Fruit fly (Drosophila melanogaster) whole organism, prepupa: ENCODE data around the gene Cyp4d20.

Experiments
- Blimp-1 ChIP-seq: fragments of 200-800 bp; sonication (Bioruptor generic); optimal IDR thresholded peaks from 3 replicates; lab custom pipeline; 2017; ENCODE audit warnings: missing biosample characterization, missing genetic modification characterization, mild to moderate bottlenecking, moderate library complexity, missing genetic modification reagents
- CG10631 ChIP-seq: fragments of 200-800 bp; sonication (Bioruptor generic); optimal IDR thresholded peaks from 2 replicates; lab custom pipeline; 2016; ENCODE audit warnings: missing biosample characterization, missing genetic modification characterization
- CG10669 ChIP-seq: fragments of 200-800 bp; sonication (Bioruptor generic); optimal IDR thresholded peaks from 3 replicates; lab custom pipeline; 2018; ENCODE audit warnings: missing biosample characterization, mild to moderate bottlenecking, missing genetic modification characterization, moderate library complexity
- CG11294 ChIP-seq: fragments of 200-800 bp; sonication (Bioruptor generic); IDR thresholded peaks from 2 replicates; pipeline ENCODE4 v1.3.6; 2022; ENCODE audit warnings: missing biosample characterization, missing genetic modification characterization
- CG11762 ChIP-seq: fragments of 200-800 bp; sonication (Bioruptor generic); optimal IDR thresholded peaks from 3 replicates; lab custom pipeline; 2016; ENCODE audit warnings: missing biosample characterization, missing genetic modification characterization; ENCODE audit not compliant: insufficient read depth
- CG11902 ChIP-seq: fragments of 200-800 bp; sonication (Bioruptor generic); optimal IDR thresholded peaks from 3 replicates; lab custom pipeline; 2016; ENCODE audit warnings: missing biosample characterization, missing genetic modification characterization
- CG15336 ChIP-seq: fragments of 200-800 bp; sonication (Bioruptor generic); IDR thresholded peaks from 2 replicates; pipeline ENCODE4 v1.3.6; 2022; ENCODE audit warnings: missing biosample characterization, missing genetic modification characterization
- CG3032 ChIP-seq: fragments of 200-800 bp; optimal IDR thresholded peaks from 2 replicates; lab custom pipeline; 2019; ENCODE audit warnings: missing biosample characterization, mild to moderate bottlenecking, missing genetic modification characterization, moderate library complexity
- CG32006 ChIP-seq: fragments of 200-800 bp; sonication (Bioruptor generic); optimal IDR thresholded peaks from 3 replicates; lab custom pipeline; 2017; ENCODE audit warnings: missing biosample characterization, mild to moderate bottlenecking, missing genetic modification characterization
- CG34406 ChIP-seq: fragments of 200-800 bp; sonication (Bioruptor generic); optimal IDR thresholded peaks from 3 replicates; lab custom pipeline; 2016; ENCODE audit warnings: missing biosample characterization, missing genetic modification characterization
- CG4318 ChIP-seq: fragments of 200-800 bp; sonication (Bioruptor generic); optimal IDR thresholded peaks from 3 replicates; lab custom pipeline; 2017; ENCODE audit warnings: missing biosample characterization, mild to moderate bottlenecking, missing genetic modification characterization
- CG6163 ChIP-seq: fragments of 200-800 bp; sonication (Bioruptor generic); IDR thresholded peaks from 3 replicates; pipeline ENCODE4 v1.3.6; 2022; ENCODE audit warnings: missing biosample characterization, missing genetic modification characterization
- CG6276 ChIP-seq: fragments of 200-800 bp; sonication (Bioruptor generic); optimal IDR thresholded peaks from 2 replicates; lab custom pipeline; 2017; ENCODE audit warnings: missing biosample characterization, mild to moderate bottlenecking, missing genetic modification characterization
- CG6808 ChIP-seq: fragments of 200-800 bp; sonication (Bioruptor generic); optimal IDR thresholded peaks from 3 replicates; lab custom pipeline; 2017; ENCODE audit warnings: missing biosample characterization, missing genetic modification characterization, mild to moderate bottlenecking, moderate library complexity, missing genetic modification reagents
- CG6854 ChIP-seq: fragments of 200-800 bp; sonication (Bioruptor generic); optimal IDR thresholded peaks from 2 replicates; lab custom pipeline; 2017; ENCODE audit warnings: missing biosample characterization, mild to moderate bottlenecking, missing genetic modification characterization
- CG7368 ChIP-seq: fragments of 200-800 bp; sonication (Bioruptor generic); optimal IDR thresholded peaks from 3 replicates; lab custom pipeline; 2016; ENCODE audit warnings: missing biosample characterization, missing genetic modification characterization
- CG8119 ChIP-seq: fragments of 200-800 bp; sonication (Bioruptor generic); IDR thresholded peaks from 3 replicates; pipeline ENCODE4 v1.3.6; 2022; ENCODE audit warnings: missing biosample characterization, missing genetic modification characterization
- CG8319 ChIP-seq: fragments of 200-800 bp; sonication (Bioruptor generic); optimal IDR thresholded peaks from 3 replicates; lab custom pipeline; 2016; ENCODE audit warnings: missing biosample characterization, missing genetic modification characterization
- CG8632 ChIP-seq: fragments of 200-800 bp; sonication (Bioruptor generic); optimal IDR thresholded peaks from 3 replicates; lab custom pipeline; 2016; ENCODE audit warnings: missing biosample characterization, missing genetic modification characterization
- CG9139 ChIP-seq: fragments of 200-800 bp; sonication (Bioruptor generic); optimal IDR thresholded peaks from 3 replicates; lab custom pipeline; 2017; ENCODE audit warnings: missing biosample characterization, mild to moderate bottlenecking, missing genetic modification characterization
- Eip75B ChIP-seq: fragments of 200-800 bp; sonication (Bioruptor generic); optimal IDR thresholded peaks from 3 replicates; lab custom pipeline; 2016; ENCODE audit warnings: missing biosample characterization, missing genetic modification characterization
- Eip93F ChIP-seq: fragments of 200-800 bp; sonication (Bioruptor generic); optimal IDR thresholded peaks from 2 replicates; lab custom pipeline; 2016; ENCODE audit warnings: missing biosample characterization, mild to moderate bottlenecking, missing genetic modification characterization
- Ets96B ChIP-seq: fragments of 200-800 bp; optimal IDR thresholded peaks from 2 replicates; lab custom pipeline; 2019; ENCODE audit warnings: missing biosample characterization, mild to moderate bottlenecking, missing genetic modification characterization, moderate library complexity
- Gug ChIP-seq: fragments of 200-800 bp; sonication (Bioruptor generic); IDR thresholded peaks from 2 replicates; pipeline ENCODE4 v1.3.6; 2022; ENCODE audit warnings: missing biosample characterization, missing genetic modification characterization
- Hr38 ChIP-seq: sonication (Bioruptor generic); optimal IDR thresholded peaks from 2 replicates; lab custom pipeline; 2016; ENCODE audit warnings: missing biosample characterization, missing genetic modification characterization
- Hr39 ChIP-seq: fragments of 200-800 bp; sonication (Bioruptor generic); optimal IDR thresholded peaks from 2 replicates; lab custom pipeline; 2016; ENCODE audit warnings: missing biosample characterization, missing genetic modification characterization
- Lpt ChIP-seq: fragments of 200-800 bp; sonication (Bioruptor generic); optimal IDR thresholded peaks from 3 replicates; lab custom pipeline; 2016; ENCODE audit warnings: missing biosample characterization, missing genetic modification characterization
- Sox102F ChIP-seq: fragments of 200-800 bp; sonication (Bioruptor generic); optimal IDR thresholded peaks from 2 replicates; lab custom pipeline; 2016; ENCODE audit warnings: missing biosample characterization, mild to moderate bottlenecking, missing genetic modification characterization
- Sox15 ChIP-seq: fragments of 200-800 bp; sonication (Bioruptor generic); optimal IDR thresholded peaks from 3 replicates; lab custom pipeline; 2016; ENCODE audit warnings: missing biosample characterization, missing genetic modification characterization
- achi ChIP-seq: fragments of 200-800 bp; sonication (Bioruptor generic); optimal IDR thresholded peaks from 3 replicates; lab custom pipeline; 2016; ENCODE audit warnings: missing biosample characterization, missing genetic modification characterization
- acj6 ChIP-seq: fragments of 200-800 bp; sonication (Bioruptor generic); optimal IDR thresholded peaks from 3 replicates; lab custom pipeline; 2016; ENCODE audit warnings: missing biosample characterization, missing genetic modification characterization
- cyc ChIP-seq: fragments of 200-800 bp; sonication (Bioruptor generic); optimal IDR thresholded peaks from 3 replicates; lab custom pipeline; 2016; ENCODE audit warnings: missing biosample characterization, missing genetic modification characterization
- dac ChIP-seq: fragments of 200-800 bp; sonication (Bioruptor generic); optimal IDR thresholded peaks from 2 replicates; lab custom pipeline; 2017; ENCODE audit warnings: missing biosample characterization, mild to moderate bottlenecking, missing genetic modification characterization
- dsx ChIP-seq: fragments of 200-800 bp; optimal IDR thresholded peaks from 3 replicates; lab custom pipeline; 2019; ENCODE audit warnings: missing biosample characterization, mild to moderate bottlenecking, missing genetic modification characterization, moderate library complexity; ENCODE audit not compliant: poor library complexity, severe bottlenecking
- esn ChIP-seq: fragments of 200-800 bp; sonication (Bioruptor generic); optimal IDR thresholded peaks from 2 replicates; lab custom pipeline; 2016; ENCODE audit warnings: missing biosample characterization, mild to moderate bottlenecking, missing genetic modification characterization, moderate library complexity
- fd59A ChIP-seq: fragments of 200-800 bp; sonication (Bioruptor generic); optimal IDR thresholded peaks from 2 replicates; lab custom pipeline; 2017; ENCODE audit warnings: missing biosample characterization, mild to moderate bottlenecking, missing genetic modification characterization, missing genetic modification reagents
- fd85E ChIP-seq: fragments of 200-800 bp; sonication (Bioruptor generic); optimal IDR thresholded peaks from 3 replicates; lab custom pipeline; 2016; ENCODE audit warnings: missing biosample characterization, missing genetic modification characterization
- fkh ChIP-seq: fragments of 200-800 bp; sonication (Bioruptor generic); optimal IDR thresholded peaks from 3 replicates; lab custom pipeline; 2017; ENCODE audit warnings: missing biosample characterization, mild to moderate bottlenecking, missing genetic modification characterization, moderate library complexity
- lz ChIP-seq: fragments of 200-800 bp; sonication (Bioruptor generic); optimal IDR thresholded peaks from 3 replicates; lab custom pipeline; 2016; ENCODE audit warnings: missing biosample characterization, missing genetic modification characterization
- net ChIP-seq: fragments of 200-800 bp; sonication (Bioruptor generic); optimal IDR thresholded peaks from 3 replicates; lab custom pipeline; 2016; ENCODE audit warnings: missing biosample characterization, missing genetic modification characterization
- salr ChIP-seq, 2 experiments: fragments of 200-800 bp; sonication (Bioruptor generic); optimal IDR thresholded peaks; 3 replicates each; lab custom pipeline; 2016 to 2018; ENCODE audit warnings: missing biosample characterization in 2 of 2, missing genetic modification characterization in 2 of 2, mild to moderate bottlenecking in 1 of 2
- spab ChIP-seq: fragments of 200-800 bp; sonication (Bioruptor generic); optimal IDR thresholded peaks from 2 replicates; lab custom pipeline; 2017; ENCODE audit warnings: missing biosample characterization, mild to moderate bottlenecking, missing genetic modification characterization, missing genetic modification reagents
- ss ChIP-seq, 2 experiments: fragments of 200-800 bp; sonication (Bioruptor generic); optimal IDR thresholded peaks; 2 replicates in 1 of 2; 3 replicates in 1 of 2; lab custom pipeline; 2017 to 2018; ENCODE audit warnings: mild to moderate bottlenecking in 2 of 2, missing biosample characterization in 2 of 2, missing genetic modification characterization in 2 of 2, moderate library complexity in 1 of 2
- topi ChIP-seq: fragments of 200-800 bp; sonication (Bioruptor generic); optimal IDR thresholded peaks from 3 replicates; lab custom pipeline; 2016; ENCODE audit warnings: missing biosample characterization, missing genetic modification characterization
- vri ChIP-seq: fragments of 200-800 bp; sonication (Bioruptor generic); optimal IDR thresholded peaks from 3 replicates; lab custom pipeline; 2016; ENCODE audit warnings: missing biosample characterization, mild to moderate bottlenecking, missing genetic modification characterization

Gene Cyp4d20

DNA sequence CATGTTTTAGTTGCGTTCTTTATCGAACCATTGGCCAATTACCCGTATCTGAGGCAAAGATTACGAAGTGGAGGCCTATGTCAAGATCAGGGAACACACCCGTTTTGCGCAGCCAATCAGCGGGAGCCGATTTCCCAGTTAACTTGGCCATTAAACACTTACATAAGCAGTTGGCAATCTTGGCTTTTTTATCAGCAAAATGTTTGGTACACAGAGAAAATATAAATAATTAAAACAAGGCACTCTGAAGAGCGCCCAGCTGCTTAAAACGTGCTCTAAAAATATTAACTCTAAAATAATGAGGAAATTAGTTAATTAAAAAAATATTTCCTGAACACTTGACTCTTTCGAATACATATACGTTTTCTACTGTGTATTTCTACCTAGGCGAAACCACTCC is 23.5 kb upstream of the Cyp4d20 start (continued):
- TF ChIP-seq net (GFP tag; lab: Kevin White, UChicago) (no peak), achi (GFP tag; lab: Kevin White, UChicago) (peak; percentile 35), CG11294 (GFP tag; lab: Robert Waterston, UW) (no peak), Sox102F (GFP tag; lab: Kevin White, UChicago) (peak; percentile 51), fd59A (no peak), CG10631 (GFP tag; lab: Kevin White, UChicago) (peak; percentile 22), fkh (GFP tag; lab: Kevin White, UChicago) (peak; percentile 10), CG6854 (no peak), cyc (GFP tag; lab: Kevin White, UChicago) (peak; percentile 37), Sox15 (GFP tag; lab: Kevin White, UChicago) (no peak), Blimp-1 (no peak), Eip93F (GFP tag; lab: Kevin White, UChicago) (no peak), vri (GFP tag; lab: Kevin White, UChicago) (peak; percentile 88), CG6808 (GFP tag; lab: Kevin White, UChicago) (no peak), fd85E (GFP tag; lab: Kevin White, UChicago) (no peak), CG9139 (no peak), ss (GFP tag; optimal IDR thresholded peaks at IDR 0.05; lab: Kevin White, UChicago) (no peak), dac (GFP tag; lab: Kevin White, UChicago) (no peak), CG8119 (peak; percentile 13; the same call in 1 of the 3 replicates), CG4318 (GFP tag; lab: Kevin White, UChicago) (no peak), CG10669 (peak; percentile 18), CG32006 (GFP tag; lab: Kevin White, UChicago) (peak; percentile 17), CG7368 (GFP tag; lab: Kevin White, UChicago) (no peak), salr (GFP tag; optimal IDR thresholded peaks at IDR 0.05; lab: Kevin White, UChicago) (no peak), CG8632 (GFP tag; lab: Kevin White, UChicago) (peak; percentile 45)

DNA sequence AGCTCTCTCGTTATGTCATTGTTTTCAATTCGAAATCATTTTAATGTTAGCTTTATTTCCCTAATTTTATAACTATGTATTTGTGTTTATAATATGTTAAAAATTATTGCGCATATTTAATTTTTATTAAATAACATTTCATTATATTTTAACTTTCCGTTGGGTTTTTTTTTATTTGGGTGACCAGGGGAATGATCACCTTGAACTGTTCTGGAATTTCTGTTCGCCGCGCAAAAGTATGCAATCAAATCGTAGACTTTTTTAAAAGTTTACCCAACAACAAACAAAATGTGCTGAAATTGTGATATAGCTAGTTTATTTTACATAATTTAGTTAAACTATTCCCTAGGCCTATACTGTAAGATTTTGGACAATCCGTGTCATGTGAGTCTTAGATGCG is 20.8 kb upstream of the Cyp4d20 start:
- TF ChIP-seq CG11294 (GFP tag; lab: Robert Waterston, UW), result no peak
- TF ChIP-seq net (GFP tag; lab: Kevin White, UChicago), result no peak
- no peak for TF ChIP-seq fd85E (GFP tag; lab: Kevin White, UChicago)
- no peak for TF ChIP-seq topi (GFP tag; lab: Kevin White, UChicago)
- TF ChIP-seq dsx (GFP tag; lab: Kevin White, UChicago), result no peak
- TF ChIP-seq Lpt (GFP tag; lab: Kevin White, UChicago), result no peak
- TF ChIP-seq acj6 (GFP tag; lab: Kevin White, UChicago), result no peak
- TF ChIP-seq, all 60 proteins: peak for 0

DNA sequence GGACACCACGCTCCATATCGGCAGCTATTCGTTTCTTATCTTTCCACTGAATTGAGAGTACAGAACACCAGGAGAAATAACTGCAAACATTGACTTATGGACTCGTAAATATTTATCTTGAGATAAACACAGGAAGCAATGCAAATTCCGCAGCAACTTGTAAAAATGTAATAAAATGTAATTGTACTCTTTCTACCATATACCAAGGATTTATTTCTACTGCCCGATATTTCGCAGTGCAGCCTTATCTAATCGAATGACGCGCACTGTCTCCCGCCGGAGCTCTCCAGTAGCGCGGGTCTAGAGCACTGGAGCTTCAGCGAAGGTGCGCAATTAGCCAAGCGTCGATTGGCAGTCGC is 15.9 kb upstream of the Cyp4d20 start:
- TF ChIP-seq cyc (GFP tag; lab: Kevin White, UChicago) (peak; percentile 91), CG3032 (tag; lab: Kevin White, UChicago) (peak; percentile 71), CG6854 (peak; percentile 92), Hr39 (GFP tag; lab: Kevin White, UChicago) (peak; percentile 87), Sox15 (GFP tag; lab: Kevin White, UChicago) (peak; percentile 78), CG15336 (peak; percentile 84), dac (GFP tag; lab: Kevin White, UChicago) (peak; percentile 51), Ets96B (tag; lab: Kevin White, UChicago) (peak; percentile 88), fd59A (peak; percentile 40), CG8319 (GFP tag; lab: Kevin White, UChicago) (peak; percentile 70), Hr38 (GFP tag; lab: Kevin White, UChicago) (no peak), CG6276 (GFP tag; lab: Kevin White, UChicago) (peak; percentile 81), lz (GFP tag; lab: Kevin White, UChicago) (peak; percentile 91), vri (GFP tag; lab: Kevin White, UChicago) (peak; percentile 93), achi (GFP tag; lab: Kevin White, UChicago) (peak; percentile 81), CG9139 (peak; percentile 87), CG34406 (peak; percentile 89), CG6163 (peak; percentile 95), CG7368 (GFP tag; lab: Kevin White, UChicago) (peak; percentile 92), CG6808 (GFP tag; lab: Kevin White, UChicago) (peak; percentile 87), Eip75B (GFP tag; lab: Kevin White, UChicago) (peak; percentile 91), CG11762 (peak; percentile 87), Gug (GFP tag; lab: Robert Waterston, UW) (peak; percentile 83), spab (GFP tag; lab: Kevin White, UChicago) (peak; percentile 82), esn (GFP tag; lab: Kevin White, UChicago) (peak; percentile 93), Lpt (GFP tag; lab: Kevin White, UChicago) (peak; percentile 63), CG8632 (GFP tag; lab: Kevin White, UChicago) (peak; percentile 84), Blimp-1 (peak; percentile 88), CG11902 (peak; percentile 82)
